Worm (Caenorhabditis elegans) whole organism, L1 larva: Measurements from ENCODE around the gene F37A4.1.

Experiments used
- C04F5.9 ChIP-seq: sonication (generic microtip); optimal IDR thresholded peaks from 2 replicates; lab custom pipeline; 2016; ENCODE audit warnings: missing genetic modification characterization, missing compliant biosample characterization
- C16A3.4 ChIP-seq: fragments of 150-350 bp; optimal IDR thresholded peaks from 2 replicates; lab custom pipeline; 2014; ENCODE audit warnings: missing biosample characterization, missing genetic modification characterization
- F16B12.6 ChIP-seq: fragments of 150-350 bp; optimal IDR thresholded peaks from 2 replicates; lab custom pipeline; 2014; ENCODE audit warnings: missing biosample characterization, missing genetic modification characterization
- Y116A8C.19 ChIP-seq: sonication (generic microtip); optimal IDR thresholded peaks from 2 replicates; lab custom pipeline; 2016; ENCODE audit warnings: missing compliant biosample characterization, missing genetic modification characterization, borderline replicate concordance
- aha-1 ChIP-seq: fragments of 150-350 bp; optimal IDR thresholded peaks from 2 replicates; lab custom pipeline; 2014; ENCODE audit warnings: missing biosample characterization, missing genetic modification characterization
- alr-1 ChIP-seq: fragments of 200-800 bp; sonication (Bioruptor generic); optimal IDR thresholded peaks from 2 replicates; lab custom pipeline; 2018; ENCODE audit warnings: borderline replicate concordance, mild to moderate bottlenecking, missing genetic modification characterization, missing compliant biosample characterization
- aly-2 ChIP-seq: fragments of 150-350 bp; optimal IDR thresholded peaks from 2 replicates; lab custom pipeline; 2014; ENCODE audit warnings: missing biosample characterization, missing genetic modification characterization
- ceh-63 ChIP-seq: fragments of 200-800 bp; sonication (Bioruptor generic); optimal IDR thresholded peaks from 2 replicates; lab custom pipeline; 2018; ENCODE audit warnings: mild to moderate bottlenecking, missing genetic modification characterization, missing compliant biosample characterization
- ceh-8 ChIP-seq: fragments of 200-800 bp; sonication (Bioruptor generic); optimal IDR thresholded peaks from 2 replicates; lab custom pipeline; 2018; ENCODE audit warnings: mild to moderate bottlenecking, missing genetic modification characterization, moderate library complexity, missing compliant biosample characterization
- ceh-88 ChIP-seq: fragments of 200-800 bp; sonication (Bioruptor generic); IDR thresholded peaks from 2 replicates; pipeline ENCODE4 v1.3.6; 2022; ENCODE audit warnings: missing genetic modification characterization, missing compliant biosample characterization
- dpl-1 ChIP-seq, 3 experiments: fragments of 150-350 bp in 2 of 3; sonication (generic microtip) in 1 of 3; optimal IDR thresholded peaks; 2 replicates each; lab custom pipeline; 2014 to 2017; ENCODE audit warnings: missing biosample characterization in 3 of 3, missing genetic modification characterization in 3 of 3, missing genetic modification reagents in 3 of 3
- dsc-1 ChIP-seq: sonication (generic microtip); optimal IDR thresholded peaks from 2 replicates; lab custom pipeline; 2016; ENCODE audit warnings: mild to moderate bottlenecking, missing genetic modification characterization, missing compliant biosample characterization
- efl-3 ChIP-seq: fragments of 200-800 bp; sonication (Bioruptor generic); optimal IDR thresholded peaks from 2 replicates; lab custom pipeline; 2018; ENCODE audit warnings: mild to moderate bottlenecking, missing genetic modification characterization, missing compliant biosample characterization
- egl-13 ChIP-seq: sonication (generic microtip); optimal IDR thresholded peaks from 2 replicates; lab custom pipeline; 2016; ENCODE audit warnings: missing genotype, missing genetic modification reagents, missing genetic modification characterization, missing compliant biosample characterization
- egl-27 ChIP-seq, 2 experiments: fragments of 150-350 bp in 1 of 2; sonication (generic microtip); optimal IDR thresholded peaks; 3 replicates each; lab custom pipeline; 2017 to 2018; ENCODE audit warnings: missing biosample characterization in 2 of 2, missing genetic modification characterization in 2 of 2, missing genetic modification reagents in 2 of 2
- elt-2 ChIP-seq: sonication (generic microtip); optimal IDR thresholded peaks from 2 replicates; lab custom pipeline; 2016; ENCODE audit warnings: missing genetic modification characterization, mild to moderate bottlenecking, inconsistent platforms, missing compliant biosample characterization, missing genetic modification reagents
- ets-5 ChIP-seq: fragments of 200-800 bp; sonication (Bioruptor generic); IDR thresholded peaks from 2 replicates; pipeline ENCODE4 v1.3.6; 2022; ENCODE audit warnings: missing genetic modification characterization, missing compliant biosample characterization
- fkh-4 ChIP-seq: sonication (generic microtip); optimal IDR thresholded peaks from 2 replicates; lab custom pipeline; 2016; ENCODE audit warnings: missing compliant biosample characterization, missing genetic modification characterization, borderline replicate concordance
- fos-1 ChIP-seq: fragments of 150-350 bp; optimal IDR thresholded peaks from 2 replicates; lab custom pipeline; 2014; ENCODE audit warnings: missing biosample characterization, missing genetic modification characterization
- grh-1 ChIP-seq: fragments of 200-800 bp; sonication (Bioruptor generic); IDR thresholded peaks from 2 replicates; pipeline ENCODE4 v1.3.6; 2022; ENCODE audit warnings: missing genetic modification reagents, missing genetic modification characterization, missing compliant biosample characterization
- hlh-17 ChIP-seq: fragments of 200-800 bp; sonication (Bioruptor generic); optimal IDR thresholded peaks from 2 replicates; lab custom pipeline; 2018; ENCODE audit warnings: missing genetic modification characterization, mild to moderate bottlenecking, missing compliant biosample characterization, moderate library complexity, borderline replicate concordance
- isw-1 ChIP-seq: fragments of 200-800 bp; sonication (Bioruptor generic); IDR thresholded peaks from 2 replicates; pipeline ENCODE4 v1.3.6; 2022; ENCODE audit warnings: missing genetic modification characterization, missing compliant biosample characterization
- lin-14 ChIP-seq: fragments of 200-800 bp; sonication (Bioruptor generic); optimal IDR thresholded peaks from 2 replicates; lab custom pipeline; 2018; ENCODE audit warnings: mild to moderate bottlenecking, missing genetic modification characterization, moderate library complexity, missing compliant biosample characterization
- lin-15B ChIP-seq: fragments of 150-350 bp; sonication (generic microtip); optimal IDR thresholded peaks from 3 replicates; lab custom pipeline; 2014; ENCODE audit warnings: missing biosample characterization, missing genetic modification characterization
- lin-35 ChIP-seq, 2 experiments: fragments of 150-350 bp; optimal IDR thresholded peaks; 2 replicates each; lab custom pipeline; 2014; ENCODE audit warnings: missing biosample characterization in 2 of 2, missing genetic modification characterization in 2 of 2, missing genetic modification reagents in 2 of 2
- lin-39 ChIP-seq: fragments of 150-350 bp; optimal IDR thresholded peaks from 2 replicates; lab custom pipeline; 2014; ENCODE audit warnings: missing biosample characterization, missing genetic modification reagents, missing genetic modification characterization
- lir-3 ChIP-seq: sonication (generic microtip); optimal IDR thresholded peaks from 2 replicates; lab custom pipeline; 2016; ENCODE audit warnings: mild to moderate bottlenecking, missing genetic modification characterization, moderate library complexity, missing compliant biosample characterization; ENCODE audit not compliant: poor library complexity
- mdl-1 ChIP-seq, 2 experiments: fragments of 150-350 bp; optimal IDR thresholded peaks; 2 replicates each; lab custom pipeline; 2014 to 2017; ENCODE audit warnings: missing biosample characterization in 2 of 2, missing genetic modification characterization in 2 of 2, inconsistent platforms in 1 of 2
- nhr-19 ChIP-seq: fragments of 200-800 bp; sonication (Bioruptor generic); conservative IDR thresholded peaks from 2 replicates; pipeline ENCODE4 v1.3.6; 2022; ENCODE audit warnings: missing genetic modification characterization, missing compliant biosample characterization
- nhr-28 ChIP-seq: fragments of 150-350 bp; optimal IDR thresholded peaks from 2 replicates; lab custom pipeline; 2014; ENCODE audit warnings: missing biosample characterization, missing genetic modification characterization
- nhr-76 ChIP-seq: sonication (generic microtip); optimal IDR thresholded peaks from 2 replicates; lab custom pipeline; 2017; ENCODE audit warnings: missing biosample characterization, missing genetic modification characterization
- nhr-84 ChIP-seq: sonication (generic microtip); optimal IDR thresholded peaks from 2 replicates; lab custom pipeline; 2017; ENCODE audit warnings: missing biosample characterization, missing genetic modification characterization
- nhr-85 ChIP-seq: sonication (generic microtip); peaks from one replicate; lab custom pipeline; 2016; ENCODE audit warnings: missing genetic modification characterization, inconsistent platforms, missing compliant biosample characterization
- nhr-90 ChIP-seq: sonication (generic microtip); optimal IDR thresholded peaks from 2 replicates; lab custom pipeline; 2016; ENCODE audit warnings: mild to moderate bottlenecking, missing genetic modification characterization, missing compliant biosample characterization; ENCODE audit not compliant: poor library complexity
- pag-3 ChIP-seq: sonication (generic microtip); optimal IDR thresholded peaks from 2 replicates; lab custom pipeline; 2017; ENCODE audit warnings: missing genetic modification characterization, mild to moderate bottlenecking, missing compliant biosample characterization, antibody characterized with exemption, borderline replicate concordance; ENCODE audit not compliant: insufficient read depth
- pax-3 ChIP-seq: fragments of 200-800 bp; sonication (Bioruptor generic); optimal IDR thresholded peaks from 2 replicates; lab custom pipeline; 2018; ENCODE audit warnings: mild to moderate bottlenecking, missing genetic modification characterization, moderate library complexity, missing compliant biosample characterization
- pqm-1 ChIP-seq: sonication (generic microtip); optimal IDR thresholded peaks from 3 replicates; lab custom pipeline; 2017; ENCODE audit warnings: missing biosample characterization, missing genetic modification characterization
- skn-1 ChIP-seq: fragments of 150-350 bp; optimal IDR thresholded peaks from 2 replicates; lab custom pipeline; 2014; ENCODE audit warnings: missing biosample characterization, missing genetic modification characterization
- sox-4 ChIP-seq: sonication (generic microtip); optimal IDR thresholded peaks from 2 replicates; lab custom pipeline; 2016; ENCODE audit warnings: missing genetic modification characterization, missing compliant biosample characterization
- sptf-1 ChIP-seq: fragments of 150-350 bp; optimal IDR thresholded peaks from 2 replicates; lab custom pipeline; 2014; ENCODE audit warnings: missing biosample characterization, missing genetic modification characterization
- swsn-7 ChIP-seq: sonication (generic microtip); optimal IDR thresholded peaks from 2 replicates; lab custom pipeline; 2016; ENCODE audit warnings: missing genetic modification characterization, missing compliant biosample characterization
- tbx-2 ChIP-seq: sonication (generic microtip); optimal IDR thresholded peaks from 2 replicates; lab custom pipeline; 2016; ENCODE audit warnings: missing genetic modification characterization, missing compliant biosample characterization
- unc-130 ChIP-seq: fragments of 150-350 bp; optimal IDR thresholded peaks from 2 replicates; lab custom pipeline; 2017; ENCODE audit warnings: missing biosample characterization, missing genetic modification characterization, inconsistent platforms
- unc-62 ChIP-seq: fragments of 150-350 bp; optimal IDR thresholded peaks from 2 replicates; lab custom pipeline; 2014; ENCODE audit warnings: missing biosample characterization, missing genetic modification reagents, missing genetic modification characterization
- unc-98 ChIP-seq: fragments of 200-800 bp; sonication (Bioruptor generic); IDR thresholded peaks from 2 replicates; pipeline ENCODE4 v1.3.6; 2022; ENCODE audit warnings: missing genetic modification characterization, missing compliant biosample characterization

F37A4.1 gene

DNA sequence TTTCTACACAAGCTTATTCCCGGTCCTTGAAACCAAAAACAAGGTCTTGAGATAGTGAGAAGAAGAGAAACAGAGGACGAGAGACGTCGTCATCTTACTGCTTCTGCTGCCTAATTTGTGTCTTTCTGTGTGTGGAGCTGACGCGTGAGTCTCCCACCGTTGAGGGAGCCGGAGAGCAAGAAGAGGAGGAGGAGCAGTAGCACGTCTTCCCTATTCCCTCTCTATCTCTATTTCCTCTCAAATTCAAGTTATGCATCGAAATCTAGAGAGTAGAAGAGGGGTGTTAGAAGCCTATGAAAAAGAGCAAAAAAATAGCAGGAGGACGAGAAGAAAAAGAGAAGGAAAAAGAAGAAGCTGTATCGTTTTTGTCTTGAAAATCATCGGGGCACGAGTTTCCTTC is 28.0 kb upstream of the F37A4.1 start (continued):
- TF ChIP-seq F16B12.6 (tag; lab: Kevin White, UChicago) (no peak), unc-98 (no peak), ceh-8 (GFP tag; lab: Kevin White, UChicago) (peak; percentile 45), nhr-28 (tag; lab: Kevin White, UChicago) (no peak), pqm-1 (tag; lab: Kevin White, UChicago) (no peak), Y116A8C.19 (tag; lab: Kevin White, UChicago) (no peak), nhr-84 (tag; lab: Kevin White, UChicago) (no peak), tbx-2 (tag; lab: Kevin White, UChicago) (peak; percentile 56), sox-4 (tag; lab: Kevin White, UChicago) (no peak), pag-3 (tag; lab: Kevin White, UChicago) (no peak), lin-39 (tag; lab: Kevin White, UChicago) (no peak), alr-1 (no peak), skn-1 (tag; lab: Kevin White, UChicago) (no peak), lir-3 (tag; lab: Kevin White, UChicago) (no peak), hlh-17 (GFP tag; lab: Kevin White, UChicago) (no peak), C16A3.4 (tag; lab: Kevin White, UChicago) (no peak), lin-35 (GFP tag; optimal IDR thresholded peaks at IDR 0.05; lab: Kevin White, UChicago) (peak in 1 of 2 experiments; percentile 15), ceh-88 (GFP tag; lab: Robert Waterston, UW) (no peak), nhr-19 (0 out of 2 replicates have a peak, but pooled peaks have one; percentile 4), pax-3 (tag; lab: Kevin White, UChicago) (no peak), unc-130 (tag; lab: Kevin White, UChicago) (no peak), dsc-1 (peak; percentile 20), isw-1 (GFP tag; lab: Robert Waterston, UW) (peak; percentile 91), ets-5 (GFP tag; lab: Robert Waterston, UW) (no peak), elt-2 (tag; lab: Kevin White, UChicago) (no peak), egl-27 (tag; optimal IDR thresholded peaks at IDR 0.05; lab: Kevin White, UChicago) (no peak), aly-2 (tag; lab: Kevin White, UChicago) (no peak), dpl-1 (GFP tag; optimal IDR thresholded peaks at IDR 0.05; lab: Kevin White, UChicago) (peak in 1 of 3 experiments; percentile 35), fkh-4 (tag; lab: Kevin White, UChicago) (no peak), swsn-7 (tag; lab: Kevin White, UChicago) (peak; percentile 47), fos-1 (peak; percentile 29), nhr-85 (tag; lab: Kevin White, UChicago) (no peak), aha-1 (no peak), grh-1 (GFP tag; lab: Robert Waterston, UW) (no peak)

DNA sequence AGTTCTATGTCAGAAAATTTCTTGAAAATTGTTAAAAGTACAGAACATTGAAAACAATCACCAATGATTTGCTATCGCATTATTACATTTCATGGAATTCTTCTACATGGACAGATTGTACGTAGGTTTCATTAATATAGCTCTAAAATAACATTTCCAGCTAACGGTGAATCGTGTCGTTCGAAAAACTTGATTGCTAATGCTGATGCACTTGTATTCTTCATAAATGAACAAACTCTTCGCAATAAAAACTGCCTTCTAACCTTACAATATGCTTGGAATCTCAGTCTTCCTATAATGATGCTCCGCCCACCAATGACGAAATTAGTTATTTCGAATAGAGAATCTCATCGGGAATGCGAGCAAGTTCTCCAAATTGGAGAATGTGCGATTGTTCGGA is 17.7 kb upstream of the F37A4.1 start, which contains the start of gene F37A4.6:
Gene F37A4.6 (plus strand): TSS at position 301 of the 400 bp plus-strand sequence.
- TF ChIP-seq nhr-76 (tag; lab: Kevin White, UChicago) (no peak), efl-3 (GFP tag; lab: Kevin White, UChicago) (no peak), alr-1 (no peak), lin-14 (no peak), nhr-90 (no peak), unc-98 (no peak), sptf-1 (tag; lab: Kevin White, UChicago) (no peak), swsn-7 (tag; lab: Kevin White, UChicago) (no peak), lin-15B (tag; lab: Kevin White, UChicago) (no peak), ceh-63 (GFP tag; lab: Kevin White, UChicago) (no peak), lir-3 (tag; lab: Kevin White, UChicago) (no peak), C04F5.9 (no peak), unc-62 (GFP tag; lab: Kevin White, UChicago) (no peak), skn-1 (tag; lab: Kevin White, UChicago) (no peak), mdl-1 (tag; optimal IDR thresholded peaks at IDR 0.05; lab: Kevin White, UChicago) (no peak), egl-13 (tag; lab: Kevin White, UChicago) (no peak), sox-4 (tag; lab: Kevin White, UChicago) (no peak)
- TF ChIP-seq, all 84 proteins: peak for 0
